Worm (Caenorhabditis elegans): ENCODE results near the gene F47D12.3.

DNA sequence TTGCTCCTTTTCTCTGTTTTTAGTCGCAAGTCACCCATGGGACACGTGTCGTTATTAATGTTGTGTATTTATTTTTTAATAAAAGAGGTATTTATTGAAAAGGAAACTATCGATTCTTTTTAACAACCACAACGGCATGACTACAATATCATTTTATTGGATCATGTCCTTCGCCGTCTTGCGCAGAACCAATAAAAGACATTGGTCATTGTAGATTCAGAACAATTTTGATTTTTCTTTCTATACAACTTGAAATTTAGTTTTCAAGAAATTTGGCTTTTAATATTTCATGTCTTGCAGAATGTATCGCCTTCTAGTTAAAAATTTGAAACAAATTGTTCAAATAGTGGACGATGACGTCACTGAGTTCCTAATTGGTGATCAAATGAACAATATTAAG is 46.8 kb upstream of the F47D12.3 start, which contains the start of gene amdh-1:
- TF ChIP-seq tab-1 (GFP tag; IDR thresholded peaks at IDR 0.05) (no peak), flt-1 (GFP tag; IDR thresholded peaks at IDR 0.05) (no peak), med-1 (GFP tag; optimal IDR thresholded peaks at IDR 0.05; ENCODE audit: insufficient read depth) (no peak), ztf-29 (GFP tag; IDR thresholded peaks at IDR 0.05) (no peak), ztf-23 (GFP tag; IDR thresholded peaks at IDR 0.05) (no peak), klf-2 (GFP tag; conservative IDR thresholded peaks at IDR 0.05) (no peak)
